Worm (Caenorhabditis elegans) whole organism, L4/young adult: ENCODE results near the gene T28A8.5.

Source experiments
- W03F9.2 ChIP-seq: fragments of 150-350 bp; optimal IDR thresholded peaks from 2 replicates; lab custom pipeline; 2014; ENCODE audit warnings: missing biosample characterization, missing genetic modification characterization
- him-1 ChIP-seq: sonication (generic microtip); optimal IDR thresholded peaks from 2 replicates; lab custom pipeline; 2016; ENCODE audit warnings: missing genotype, missing genetic modification reagents, missing genetic modification characterization, missing compliant biosample characterization

ce11 chrIII:13548982-13549381 lies 47.6 kb downstream of the T28A8.5 start, which contains the start of gene mmad-1:
- TF ChIP-seq W03F9.2 (tag; lab: Kevin White, UChicago) (peak; percentile 40), him-1 (no peak)
